Fruit fly (Drosophila melanogaster) whole organism, embryonic: ENCODE measurements around the gene Naam.

Experiments
- ATbp ChIP-seq: fragments of 200-800 bp; sonication (Bioruptor generic); optimal IDR thresholded peaks from 2 replicates; lab custom pipeline; 2017; ENCODE audit warnings: missing biosample characterization, mild to moderate bottlenecking, missing genetic modification characterization, missing genetic modification reagents
- Atf3 ChIP-seq: fragments of 200-800 bp; sonication (Bioruptor generic); optimal IDR thresholded peaks from 3 replicates; lab custom pipeline; 2016; ENCODE audit warnings: missing biosample characterization, missing genetic modification characterization
- BtbVII ChIP-seq: fragments of 200-800 bp; sonication (Bioruptor generic); optimal IDR thresholded peaks from 3 replicates; lab custom pipeline; 2017; ENCODE audit warnings: missing biosample characterization, mild to moderate bottlenecking, missing genetic modification characterization
- CG10321 ChIP-seq: fragments of 200-800 bp; sonication (Bioruptor generic); IDR thresholded peaks from 2 replicates; pipeline ENCODE4 v1.3.6; 2022; ENCODE audit warnings: missing biosample characterization, missing genetic modification characterization
- CG10543 ChIP-seq: fragments of 200-800 bp; sonication (Bioruptor generic); optimal IDR thresholded peaks from 3 replicates; lab custom pipeline; 2017; ENCODE audit warnings: missing biosample characterization, mild to moderate bottlenecking, missing genetic modification characterization, moderate library complexity
- CG11723 ChIP-seq: fragments of 200-800 bp; sonication (Bioruptor generic); optimal IDR thresholded peaks from 2 replicates; lab custom pipeline; 2017; ENCODE audit warnings: missing biosample characterization, mild to moderate bottlenecking, missing genetic modification characterization
- CG12942 ChIP-seq: fragments of 200-800 bp; sonication (Bioruptor generic); optimal IDR thresholded peaks from 3 replicates; lab custom pipeline; 2016; ENCODE audit warnings: missing biosample characterization, missing genetic modification characterization
- CG16813 ChIP-seq: fragments of 200-800 bp; sonication (Bioruptor generic); IDR thresholded peaks from 3 replicates; pipeline ENCODE4 v1.3.6; 2022; ENCODE audit warnings: missing biosample characterization, missing genetic modification characterization; ENCODE audit not compliant: partially characterized antibody
- CG18011 ChIP-seq: fragments of 200-800 bp; sonication (Bioruptor generic); optimal IDR thresholded peaks from 2 replicates; lab custom pipeline; 2017; ENCODE audit warnings: missing biosample characterization, missing genetic modification characterization, mild to moderate bottlenecking, moderate library complexity, missing genotype
- CG1832 ChIP-seq: fragments of 200-800 bp; sonication (Bioruptor generic); optimal IDR thresholded peaks from 2 replicates; lab custom pipeline; 2017; ENCODE audit warnings: missing biosample characterization, mild to moderate bottlenecking, missing genetic modification characterization, inconsistent platforms
- CG18599 ChIP-seq: fragments of 200-800 bp; sonication (Bioruptor generic); optimal IDR thresholded peaks from 3 replicates; lab custom pipeline; 2017; ENCODE audit warnings: missing biosample characterization, missing genetic modification characterization, mild to moderate bottlenecking, moderate library complexity, missing genetic modification reagents
- CG2199 ChIP-seq: fragments of 200-800 bp; sonication (Bioruptor generic); IDR thresholded peaks from 3 replicates; pipeline ENCODE4 v1.3.6; 2022; ENCODE audit warnings: missing biosample characterization, missing genetic modification characterization
- CG2678 ChIP-seq: fragments of 200-800 bp; sonication (Bioruptor generic); optimal IDR thresholded peaks from 3 replicates; lab custom pipeline; 2019; ENCODE audit warnings: missing biosample characterization, mild to moderate bottlenecking, missing genetic modification characterization, moderate library complexity
- CG32532 ChIP-seq: fragments of 200-800 bp; sonication (Bioruptor generic); IDR thresholded peaks from 2 replicates; pipeline ENCODE4 v1.3.6; 2022; ENCODE audit warnings: missing biosample characterization, missing genetic modification characterization
- CG32767 ChIP-seq: fragments of 200-800 bp; sonication (Bioruptor generic); IDR thresholded peaks from 2 replicates; pipeline ENCODE4 v1.3.6; 2022; ENCODE audit warnings: missing biosample characterization, missing genetic modification characterization
- CG34224 ChIP-seq: fragments of 200-800 bp; sonication (Bioruptor generic); IDR thresholded peaks from 3 replicates; pipeline ENCODE4 v1.3.6; 2022; ENCODE audit warnings: missing biosample characterization, missing genetic modification characterization; ENCODE audit not compliant: partially characterized antibody
- CG4282 ChIP-seq: fragments of 200-800 bp; sonication (Bioruptor generic); optimal IDR thresholded peaks from 2 replicates; lab custom pipeline; 2016; ENCODE audit warnings: missing biosample characterization, missing genetic modification characterization
- CG8290 ChIP-seq, 3 experiments: fragments of 200-800 bp; sonication (Bioruptor generic); optimal IDR thresholded peaks; 2 replicates each; lab custom pipeline; 2016 to 2019; ENCODE audit warnings: missing biosample characterization in 3 of 3, missing genetic modification characterization in 3 of 3, mild to moderate bottlenecking in 2 of 3, moderate library complexity in 1 of 3
- CG8944 ChIP-seq: fragments of 200-800 bp; sonication (Bioruptor generic); optimal IDR thresholded peaks from 3 replicates; lab custom pipeline; 2016; ENCODE audit warnings: missing biosample characterization, missing genetic modification characterization
- CG9932 ChIP-seq: fragments of 200-800 bp; sonication (Bioruptor generic); IDR thresholded peaks from 2 replicates; pipeline ENCODE4 v1.3.6; 2022; ENCODE audit warnings: missing biosample characterization, missing genetic modification characterization
- Camta ChIP-seq: fragments of 200-800 bp; sonication (Bioruptor generic); optimal IDR thresholded peaks from 2 replicates; lab custom pipeline; 2016; ENCODE audit warnings: missing biosample characterization, missing genetic modification characterization
- Dbx ChIP-seq: fragments of 200-800 bp; sonication (Bioruptor generic); IDR thresholded peaks from 3 replicates; pipeline ENCODE4 v1.3.6; 2022; ENCODE audit warnings: missing biosample characterization, missing genetic modification characterization
- Deaf1 ChIP-seq: fragments of 200-800 bp; optimal IDR thresholded peaks from 3 replicates; lab custom pipeline; 2019; ENCODE audit warnings: missing biosample characterization, mild to moderate bottlenecking, missing genetic modification characterization, moderate library complexity
- Doc3 ChIP-seq: fragments of 200-800 bp; sonication (Bioruptor generic); IDR thresholded peaks from 3 replicates; pipeline ENCODE4 v1.3.6; 2022; ENCODE audit warnings: missing biosample characterization, missing genetic modification characterization; ENCODE audit not compliant: partially characterized antibody
- E2f2 ChIP-seq: fragments of 200-800 bp; sonication (Bioruptor generic); IDR thresholded peaks from 2 replicates; pipeline ENCODE4 v1.3.6; 2022; ENCODE audit warnings: missing biosample characterization, missing genetic modification characterization
- HHEX ChIP-seq: fragments of 200-800 bp; sonication (Bioruptor generic); optimal IDR thresholded peaks from 3 replicates; lab custom pipeline; 2017; ENCODE audit warnings: missing biosample characterization, mild to moderate bottlenecking, missing genetic modification characterization, missing genetic modification reagents
- NK7.1 ChIP-seq: fragments of 200-800 bp; sonication (Bioruptor generic); optimal IDR thresholded peaks from 3 replicates; lab custom pipeline; 2016; ENCODE audit warnings: missing biosample characterization, missing genetic modification characterization
- Pdp1 ChIP-seq, 2 experiments: fragments of 200-800 bp; sonication (Bioruptor generic); optimal IDR thresholded peaks; 3 replicates each; lab custom pipeline; 2016; ENCODE audit warnings: missing biosample characterization in 2 of 2, missing genetic modification characterization in 2 of 2, mild to moderate bottlenecking in 1 of 2, moderate library complexity in 1 of 2
- Trl ChIP-seq, 3 experiments: fragments of >200 bp in 2 of 3; fragments of 200-800 bp in 1 of 3; sonication (Bioruptor generic) in 1 of 3; optimal IDR thresholded peaks; 2 replicates in 1 of 3; 3 replicates in 2 of 3; lab custom pipeline; 2016 to 2017; ENCODE audit warnings: missing biosample characterization in 1 of 3, missing genetic modification characterization in 1 of 3
- abd-A ChIP-seq: fragments of 200-800 bp; sonication (Bioruptor generic); optimal IDR thresholded peaks from 3 replicates; lab custom pipeline; 2019; ENCODE audit warnings: missing biosample characterization, mild to moderate bottlenecking, missing genetic modification characterization, moderate library complexity
- crp ChIP-seq, 2 experiments: fragments of 200-800 bp; sonication (Bioruptor generic); optimal IDR thresholded peaks; 2 replicates in 1 of 2; 3 replicates in 1 of 2; lab custom pipeline; 2017; ENCODE audit warnings: missing biosample characterization in 2 of 2, missing genetic modification characterization in 2 of 2, mild to moderate bottlenecking in 1 of 2, moderate library complexity in 1 of 2
- cwo ChIP-seq: fragments of 200-800 bp; sonication (Bioruptor generic); optimal IDR thresholded peaks from 3 replicates; lab custom pipeline; 2017; ENCODE audit warnings: missing biosample characterization, missing genetic modification characterization, mild to moderate bottlenecking, moderate library complexity, missing genetic modification reagents
- dm ChIP-seq: fragments of 200-800 bp; sonication (Bioruptor generic); optimal IDR thresholded peaks from 3 replicates; lab custom pipeline; 2016; ENCODE audit warnings: missing biosample characterization, missing genetic modification characterization
- ewg ChIP-seq: fragments of 200-800 bp; sonication (Bioruptor generic); optimal IDR thresholded peaks from 3 replicates; lab custom pipeline; 2017; ENCODE audit warnings: mild to moderate bottlenecking, missing biosample characterization, missing genetic modification reagents, missing genetic modification characterization
- hbn ChIP-seq: fragments of 200-800 bp; sonication (Bioruptor generic); IDR thresholded peaks from 2 replicates; pipeline ENCODE4 v1.3.6; 2022; ENCODE audit warnings: missing biosample characterization, missing genetic modification characterization; ENCODE audit not compliant: partially characterized antibody
- kay ChIP-seq: fragments of 200-800 bp; sonication (Bioruptor generic); optimal IDR thresholded peaks from 2 replicates; lab custom pipeline; 2016; ENCODE audit warnings: missing biosample characterization, missing genetic modification characterization
- mam ChIP-seq: fragments of 200-800 bp; sonication (Bioruptor generic); optimal IDR thresholded peaks from 3 replicates; lab custom pipeline; 2016; ENCODE audit warnings: missing biosample characterization, missing genetic modification characterization
- mirr ChIP-seq: fragments of 200-800 bp; sonication (Bioruptor generic); optimal IDR thresholded peaks from 3 replicates; lab custom pipeline; 2018; ENCODE audit warnings: missing biosample characterization, mild to moderate bottlenecking, missing genetic modification characterization
- pb ChIP-seq: fragments of 200-800 bp; sonication (Bioruptor generic); optimal IDR thresholded peaks from 3 replicates; lab custom pipeline; 2016; ENCODE audit warnings: missing biosample characterization, missing genetic modification characterization
- pnt ChIP-seq: fragments of 200-800 bp; sonication (Bioruptor generic); optimal IDR thresholded peaks from 3 replicates; lab custom pipeline; 2016; ENCODE audit warnings: missing biosample characterization, missing genetic modification characterization
- ranshi ChIP-seq: fragments of 200-800 bp; sonication (Bioruptor generic); IDR thresholded peaks from 2 replicates; pipeline ENCODE4 v1.3.6; 2022; ENCODE audit warnings: missing biosample characterization, missing genetic modification characterization
- row ChIP-seq: fragments of 200-800 bp; sonication (Bioruptor generic); IDR thresholded peaks from 3 replicates; pipeline ENCODE4 v1.3.6; 2022; ENCODE audit warnings: missing biosample characterization, missing genetic modification characterization
- sc ChIP-seq, 3 experiments: fragments of >200 bp in 2 of 3; fragments of 200-800 bp in 1 of 3; sonication (Bioruptor generic) in 1 of 3; optimal IDR thresholded peaks; 2 replicates in 2 of 3; 3 replicates in 1 of 3; lab custom pipeline; 2017; ENCODE audit warnings: mild to moderate bottlenecking in 1 of 3, missing biosample characterization in 1 of 3, missing genetic modification characterization in 1 of 3, missing genetic modification reagents in 1 of 3
- sens ChIP-seq: fragments of 200-800 bp; sonication (Bioruptor generic); peaks from one replicate; lab custom pipeline; 2016; ENCODE audit warnings: missing biosample characterization, missing genetic modification characterization
- sna ChIP-seq: fragments of 200-800 bp; sonication (Bioruptor generic); IDR thresholded peaks from 2 replicates; pipeline ENCODE4 v1.3.6; 2022; ENCODE audit warnings: missing biosample characterization, missing genetic modification characterization; ENCODE audit not compliant: partially characterized antibody
- ttk ChIP-seq: fragments of 200-800 bp; sonication (Bioruptor generic); IDR thresholded peaks from 2 replicates; pipeline ENCODE4 v2.1.2; 2022; ENCODE audit warnings: missing biosample characterization, missing genetic modification characterization
- unc-4 ChIP-seq: fragments of 200-800 bp; sonication (Bioruptor generic); IDR thresholded peaks from 2 replicates; pipeline ENCODE4 v1.3.6; 2022; ENCODE audit warnings: missing biosample characterization, missing genetic modification characterization; ENCODE audit not compliant: partially characterized antibody

The Naam gene

DNA sequence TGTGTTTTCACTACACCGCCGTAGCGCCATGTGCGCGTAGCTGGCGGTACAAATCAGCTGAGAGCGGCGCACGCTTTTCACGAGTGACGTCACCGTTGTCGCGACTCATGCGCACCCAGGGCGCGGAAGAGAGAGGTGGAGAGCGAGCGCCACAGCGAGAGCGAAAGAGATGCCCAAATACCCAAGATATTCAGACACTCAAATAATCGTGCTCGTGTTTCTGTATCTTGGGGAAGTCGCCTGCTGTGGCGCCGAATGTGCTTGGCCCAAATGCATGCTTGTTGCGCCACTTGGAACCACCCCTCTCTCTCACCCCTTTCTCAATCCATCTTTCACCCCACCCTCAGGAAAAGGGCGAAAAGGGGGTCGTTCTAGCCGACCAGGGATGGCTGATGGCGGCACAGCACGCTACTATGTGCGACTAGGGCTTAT, 38.5 kb upstream of the Naam start, which contains the start of gene CG6231 (continued):
- peak; percentile 80 for TF ChIP-seq ttk (GFP tag; lab: Robert Waterston, UW)
- peak; percentile 19; the same call in 1 of the 3 replicates for TF ChIP-seq Doc3 (GFP tag; lab: Robert Waterston, UW)
- TF ChIP-seq unc-4 (GFP tag; lab: Robert Waterston, UW): peak; percentile 48; the same call in 1 of the 2 replicates
- no peak for TF ChIP-seq pb (GFP tag; lab: Kevin White, UChicago)
- peak; percentile 25 for TF ChIP-seq CG18599 (GFP tag; lab: Kevin White, UChicago)
- peak; percentile 97 for TF ChIP-seq ewg (GFP tag; lab: Kevin White, UChicago)
- TF ChIP-seq E2f2 (GFP tag; lab: Robert Waterston, UW): peak; percentile 20; the same call in 1 of the 2 replicates
- peak; percentile 62 for TF ChIP-seq abd-A (tag; lab: Kevin White, UChicago)
- TF ChIP-seq mam (GFP tag; lab: Kevin White, UChicago): peak; percentile 21
- TF ChIP-seq hbn (GFP tag; lab: Robert Waterston, UW): peak; percentile 45; the same call in 1 of the 2 replicates
- TF ChIP-seq HHEX: no peak
- TF ChIP-seq CG32767 (GFP tag; lab: Robert Waterston, UW): peak; percentile 54; the same call in 1 of the 2 replicates
- peak; percentile 33; the same call in 1 of the 3 replicates for TF ChIP-seq row
- no peak for TF ChIP-seq CG2199
- TF ChIP-seq CG8944 (GFP tag; lab: Kevin White, UChicago): no peak
- no peak for TF ChIP-seq CG11723 (GFP tag; lab: Kevin White, UChicago)
- peak; percentile 59 for TF ChIP-seq dm (GFP tag; lab: Kevin White, UChicago)
- TF ChIP-seq ranshi (GFP tag; lab: Robert Waterston, UW): 0 out of 2 replicates have a peak, but pooled peaks have one; percentile 14
- no peak for TF ChIP-seq CG18011 (GFP tag; lab: Kevin White, UChicago)
- peak in 1 of 2 experiments; percentile 43 for TF ChIP-seq Pdp1 (GFP tag; optimal IDR thresholded peaks at IDR 0.05; lab: Kevin White, UChicago)
- peak; percentile 87 for TF ChIP-seq Deaf1 (tag; lab: Kevin White, UChicago)
- no peak for TF ChIP-seq CG9932
- TF ChIP-seq ATbp: peak; percentile 30
- TF ChIP-seq BtbVII (GFP tag; lab: Kevin White, UChicago): peak; percentile 94
- peak; percentile 64 for TF ChIP-seq CG1832 (GFP tag; lab: Kevin White, UChicago)
- TF ChIP-seq Camta: no peak
- no peak for TF ChIP-seq CG4282 (GFP tag; lab: Kevin White, UChicago)
- peak; percentile 62 for TF ChIP-seq CG10321 (GFP tag; lab: Robert Waterston, UW)
- no peak for TF ChIP-seq CG8290 (GFP tag; optimal IDR thresholded peaks at IDR 0.05; lab: Kevin White, UChicago)
- TF ChIP-seq CG8290 (tag; optimal IDR thresholded peaks at IDR 0.05; lab: Kevin White, UChicago): peak in 1 of 2 experiments; percentile 41
- TF ChIP-seq NK7.1 (GFP tag; lab: Kevin White, UChicago): no peak
- TF ChIP-seq mirr (GFP tag; lab: Kevin White, UChicago): peak; percentile 4
- peak; percentile 2 for TF ChIP-seq CG2678 (tag; lab: Kevin White, UChicago)
- TF ChIP-seq Trl (optimal IDR thresholded peaks at IDR 0.05; lab: Kevin White, UChicago): peak; percentile 67 to 75
- no peak for TF ChIP-seq Trl (GFP tag; optimal IDR thresholded peaks at IDR 0.05; lab: Kevin White, UChicago)
- no peak for TF ChIP-seq CG12942
- TF ChIP-seq crp (GFP tag; optimal IDR thresholded peaks at IDR 0.05; lab: Kevin White, UChicago): peak in 1 of 2 experiments; percentile 75
- TF ChIP-seq kay (GFP tag; lab: Kevin White, UChicago): peak; percentile 8
- TF ChIP-seq Dbx (GFP tag; lab: Robert Waterston, UW): 0 out of 3 replicates have a peak, but pooled peaks have one; percentile 10
- TF ChIP-seq CG32532 (GFP tag; lab: Robert Waterston, UW): peak; percentile 27; the same call in 1 of the 2 replicates
- TF ChIP-seq sc (optimal IDR thresholded peaks at IDR 0.05; lab: Kevin White, UChicago): no peak
- no peak for TF ChIP-seq sc (GFP tag; optimal IDR thresholded peaks at IDR 0.05; lab: Kevin White, UChicago)
- peak; percentile 57 for TF ChIP-seq CG34224 (GFP tag; lab: Robert Waterston, UW)
- peak; percentile 35; the same call in 1 of the 3 replicates for TF ChIP-seq CG16813 (GFP tag; lab: Robert Waterston, UW)
- TF ChIP-seq Atf3 (GFP tag; lab: Kevin White, UChicago): peak; percentile 67
- TF ChIP-seq sens: peak; percentile 31
- peak; percentile 65 for TF ChIP-seq sna
- peak; percentile 14 for TF ChIP-seq pnt (GFP tag; lab: Kevin White, UChicago)
- TF ChIP-seq cwo: peak; percentile 80
- peak; percentile 33 for TF ChIP-seq CG10543 (GFP tag; lab: Kevin White, UChicago)
